Worm (Caenorhabditis elegans) whole organism, L4 larva: ENCODE measurements around the gene C07E3.10.
"Not testable (repeated sequence)": the region's sequence is repeated elsewhere in the genome, so short reads cannot be mapped to it uniquely, and the experiment has no call there.

Experiments used
- F26F4.8 ChIP-seq: fragments of 200-800 bp; sonication (Bioruptor generic); conservative IDR thresholded peaks from 2 replicates; pipeline ENCODE4 v1.3.6; 2022; ENCODE audit warnings: missing genetic modification characterization, missing compliant biosample characterization
- F44E2.7 ChIP-seq: fragments of 200-800 bp; sonication (Bioruptor generic); IDR thresholded peaks from 2 replicates; pipeline ENCODE4 v2.1.2; 2022; ENCODE audit warnings: missing genetic modification characterization, missing compliant biosample characterization
- F49E8.2 ChIP-seq: sonication (generic microtip); optimal IDR thresholded peaks from 2 replicates; lab custom pipeline; 2016; ENCODE audit warnings: missing compliant biosample characterization, mild to moderate bottlenecking, missing genetic modification characterization, borderline replicate concordance
- T20F7.1 ChIP-seq: fragments of 200-800 bp; sonication (Bioruptor generic); optimal IDR thresholded peaks from 2 replicates; lab custom pipeline; 2018; ENCODE audit warnings: mild to moderate bottlenecking, missing genetic modification characterization, missing compliant biosample characterization
- T26A8.4 ChIP-seq: fragments of 200-800 bp; sonication (Bioruptor generic); IDR thresholded peaks from 2 replicates; pipeline ENCODE4 v1.3.6; 2022; ENCODE audit warnings: missing genetic modification characterization, missing compliant biosample characterization
- Y105C5A.15 ChIP-seq: fragments of 200-800 bp; sonication (Bioruptor generic); IDR thresholded peaks from 2 replicates; pipeline ENCODE4 v1.3.6; 2022; ENCODE audit warnings: missing genetic modification characterization, missing compliant biosample characterization
- Y48G9A.11 ChIP-seq: fragments of 200-800 bp; sonication (Bioruptor generic); IDR thresholded peaks from 2 replicates; pipeline ENCODE4 v1.3.6; 2022; ENCODE audit warnings: missing genetic modification reagents, missing genetic modification characterization, missing compliant biosample characterization
- Y75B8A.6 ChIP-seq: fragments of 200-800 bp; sonication (Bioruptor generic); IDR thresholded peaks from 2 replicates; pipeline ENCODE4 v1.3.6; 2022; ENCODE audit warnings: missing genetic modification reagents, missing genetic modification characterization, missing compliant biosample characterization
- aha-1 ChIP-seq: fragments of 150-350 bp; peaks from one replicate; lab custom pipeline; 2014; ENCODE audit warnings: missing biosample characterization, missing genetic modification characterization
- ama-1 ChIP-seq: fragments of 150-350 bp; optimal IDR thresholded peaks from 2 replicates; lab custom pipeline; 2014; ENCODE audit warnings: inconsistent platforms, mixed read lengths
- ceh-20 ChIP-seq: fragments of 200-800 bp; sonication (Bioruptor generic); IDR thresholded peaks from 2 replicates; pipeline ENCODE4 v1.3.6; 2022; ENCODE audit warnings: missing genetic modification reagents, missing genetic modification characterization, missing compliant biosample characterization
- ceh-32 ChIP-seq: sonication (generic microtip); optimal IDR thresholded peaks from 2 replicates; lab custom pipeline; 2016; ENCODE audit warnings: mild to moderate bottlenecking, missing genetic modification characterization, missing compliant biosample characterization; ENCODE audit not compliant: poor library complexity
- ceh-62 ChIP-seq: sonication (generic microtip); optimal IDR thresholded peaks from 2 replicates; lab custom pipeline; 2017; ENCODE audit warnings: missing biosample characterization, missing genetic modification characterization
- ceh-82 ChIP-seq: sonication (generic microtip); optimal IDR thresholded peaks from 2 replicates; lab custom pipeline; 2017; ENCODE audit warnings: missing biosample characterization, missing genetic modification characterization
- daf-12 ChIP-seq: fragments of 150-350 bp; optimal IDR thresholded peaks from 2 replicates; lab custom pipeline; 2014; ENCODE audit warnings: missing biosample characterization, missing genetic modification reagents, missing genetic modification characterization
- daf-16 ChIP-seq, 3 experiments: sonication (generic microtip); optimal IDR thresholded peaks; 2 replicates each; lab custom pipeline; 2016 to 2017; ENCODE audit warnings: missing genetic modification characterization in 3 of 3, missing genetic modification reagents in 3 of 3, mild to moderate bottlenecking in 2 of 3, missing compliant biosample characterization in 2 of 3, missing biosample characterization in 1 of 3, moderate library complexity in 1 of 3
- dmd-6 ChIP-seq: fragments of 200-800 bp; sonication (Bioruptor generic); IDR thresholded peaks from 2 replicates; pipeline ENCODE4 v1.3.6; 2022; ENCODE audit warnings: missing genetic modification reagents, missing genetic modification characterization, missing compliant biosample characterization
- dpl-1 ChIP-seq: fragments of 150-350 bp; optimal IDR thresholded peaks from 2 replicates; lab custom pipeline; 2014; ENCODE audit warnings: missing biosample characterization, missing genetic modification reagents, missing genetic modification characterization
- egl-43 ChIP-seq: fragments of 200-800 bp; sonication (Bioruptor generic); IDR thresholded peaks from 2 replicates; pipeline ENCODE4 v1.3.6; 2022; ENCODE audit warnings: missing genetic modification reagents, missing genetic modification characterization, missing compliant biosample characterization
- fos-1 ChIP-seq: fragments of 150-350 bp; optimal IDR thresholded peaks from 2 replicates; lab custom pipeline; 2014; ENCODE audit warnings: missing biosample characterization, missing genetic modification characterization
- hlh-30 ChIP-seq: sonication (generic microtip); optimal IDR thresholded peaks from 2 replicates; lab custom pipeline; 2017; ENCODE audit warnings: antibody characterized with exemption, mild to moderate bottlenecking, missing genetic modification characterization, missing compliant biosample characterization; ENCODE audit not compliant: insufficient read depth
- hmg-1.1 ChIP-seq: fragments of 200-800 bp; sonication (Bioruptor generic); IDR thresholded peaks from 2 replicates; pipeline ENCODE4 v1.3.6; 2022; ENCODE audit warnings: missing genetic modification reagents, missing genetic modification characterization, missing compliant biosample characterization
- jun-1 ChIP-seq: fragments of 150-350 bp; optimal IDR thresholded peaks from 2 replicates; lab custom pipeline; 2014; ENCODE audit warnings: missing biosample characterization, missing genetic modification reagents, missing genetic modification characterization
- lim-7 ChIP-seq: fragments of 200-800 bp; sonication (Bioruptor generic); IDR thresholded peaks from 2 replicates; pipeline ENCODE4 v1.3.6; 2022; ENCODE audit warnings: missing genetic modification characterization, missing compliant biosample characterization
- lin-1 ChIP-seq: fragments of 200-800 bp; sonication (Bioruptor generic); IDR thresholded peaks from 2 replicates; pipeline ENCODE4 v1.3.6; 2022; ENCODE audit warnings: missing genetic modification reagents, missing genetic modification characterization, missing compliant biosample characterization
- lin-15B ChIP-seq: fragments of 150-350 bp; sonication (generic microtip); optimal IDR thresholded peaks from 3 replicates; lab custom pipeline; 2014; ENCODE audit warnings: missing biosample characterization, missing genetic modification characterization
- lin-29 ChIP-seq: fragments of 200-800 bp; sonication (Bioruptor generic); IDR thresholded peaks from 2 replicates; pipeline ENCODE4 v1.3.6; 2022; ENCODE audit warnings: missing genetic modification reagents, missing genetic modification characterization, missing compliant biosample characterization
- lin-38 ChIP-seq: fragments of 200-800 bp; sonication (Bioruptor generic); IDR thresholded peaks from 2 replicates; pipeline ENCODE4 v1.3.6; 2022; ENCODE audit warnings: missing genetic modification reagents, missing genetic modification characterization, missing compliant biosample characterization
- lsy-2 ChIP-seq, 2 experiments: fragments of 150-350 bp in 1 of 2; sonication (generic microtip) in 1 of 2; optimal IDR thresholded peaks; 2 replicates each; lab custom pipeline; 2014 to 2017; ENCODE audit warnings: missing biosample characterization in 2 of 2, missing genetic modification characterization in 2 of 2
- madf-5 ChIP-seq, 2 experiments: fragments of 200-800 bp; sonication (Bioruptor generic); IDR thresholded peaks; 2 replicates each; pipeline ENCODE4 v1.3.6; 2022; ENCODE audit warnings: missing compliant biosample characterization in 2 of 2, missing genetic modification characterization in 2 of 2
- mdl-1 ChIP-seq, 2 experiments: fragments of 150-350 bp in 1 of 2; sonication (generic microtip) in 1 of 2; optimal IDR thresholded peaks; 2 replicates each; lab custom pipeline; 2014 to 2017; ENCODE audit warnings: missing biosample characterization in 2 of 2, missing genetic modification characterization in 2 of 2
- mes-2 ChIP-seq: sonication (generic microtip); optimal IDR thresholded peaks from 2 replicates; lab custom pipeline; 2016; ENCODE audit warnings: missing genotype, mild to moderate bottlenecking, missing genetic modification characterization, missing compliant biosample characterization; ENCODE audit not compliant: poor library complexity, severe bottlenecking
- nhr-102 ChIP-seq: sonication (generic microtip); optimal IDR thresholded peaks from 2 replicates; lab custom pipeline; 2016; ENCODE audit warnings: mild to moderate bottlenecking, missing genetic modification characterization, moderate library complexity, missing compliant biosample characterization
- nhr-41 ChIP-seq: fragments of 200-800 bp; sonication (Bioruptor generic); IDR thresholded peaks from 2 replicates; pipeline ENCODE4 v1.3.6; 2022; ENCODE audit warnings: missing genetic modification reagents, missing genetic modification characterization, missing compliant biosample characterization
- nhr-77 ChIP-seq: fragments of 150-350 bp; optimal IDR thresholded peaks from 2 replicates; lab custom pipeline; 2014; ENCODE audit warnings: missing biosample characterization, missing genetic modification characterization
- pha-4 ChIP-seq, 2 experiments: fragments of 150-350 bp in 1 of 2; fragments of 200-800 bp in 1 of 2; sonication (Bioruptor generic) in 1 of 2; IDR thresholded peaks in 1 of 2; optimal IDR thresholded peaks in 1 of 2; 2 replicates each; pipeline versions ENCODE4 v1.3.6 to Lab custom; 2014 to 2022; ENCODE audit warnings: missing genetic modification characterization in 2 of 2, missing genetic modification reagents in 2 of 2, missing biosample characterization in 1 of 2, missing compliant biosample characterization in 1 of 2
- php-3 ChIP-seq: fragments of 200-800 bp; sonication (Bioruptor generic); IDR thresholded peaks from 2 replicates; pipeline ENCODE4 v1.3.6; 2022; ENCODE audit warnings: missing genetic modification reagents, missing genetic modification characterization, missing compliant biosample characterization
- rbr-2 ChIP-seq: sonication (generic microtip); optimal IDR thresholded peaks from 2 replicates; lab custom pipeline; 2016; ENCODE audit warnings: missing genotype, missing genetic modification characterization, missing compliant biosample characterization
- saeg-2 ChIP-seq: fragments of 200-800 bp; sonication (Bioruptor generic); IDR thresholded peaks from 2 replicates; pipeline ENCODE4 v1.3.6; 2022; ENCODE audit warnings: missing genetic modification reagents, missing genetic modification characterization, missing compliant biosample characterization
- set-16 ChIP-seq: fragments of 200-800 bp; sonication (Bioruptor generic); IDR thresholded peaks from 2 replicates; pipeline ENCODE4 v1.3.6; 2022; ENCODE audit warnings: missing genetic modification reagents, missing genetic modification characterization, missing compliant biosample characterization
- snpc-1.2 ChIP-seq: fragments of 200-800 bp; sonication (Bioruptor generic); IDR thresholded peaks from 2 replicates; pipeline ENCODE4 v1.3.6; 2022; ENCODE audit warnings: missing genetic modification reagents, missing genetic modification characterization, missing compliant biosample characterization
- spr-1 ChIP-seq: sonication (generic microtip); optimal IDR thresholded peaks from 2 replicates; lab custom pipeline; 2016; ENCODE audit warnings: mild to moderate bottlenecking, missing genetic modification characterization, missing compliant biosample characterization
- unc-130 ChIP-seq: sonication (generic microtip); optimal IDR thresholded peaks from 2 replicates; lab custom pipeline; 2016; ENCODE audit warnings: missing genetic modification reagents, missing genetic modification characterization, missing compliant biosample characterization
- vab-7 ChIP-seq: fragments of 200-800 bp; sonication (Bioruptor generic); IDR thresholded peaks from 2 replicates; pipeline ENCODE4 v1.3.6; 2022; ENCODE audit warnings: missing genetic modification reagents, missing genetic modification characterization, missing compliant biosample characterization
- zfp-3 ChIP-seq: fragments of 200-800 bp; sonication (Bioruptor generic); conservative IDR thresholded peaks from 2 replicates; pipeline ENCODE4 v1.3.6; 2022; ENCODE audit warnings: missing genetic modification reagents, missing genetic modification characterization, missing compliant biosample characterization

Gene C07E3.10

DNA sequence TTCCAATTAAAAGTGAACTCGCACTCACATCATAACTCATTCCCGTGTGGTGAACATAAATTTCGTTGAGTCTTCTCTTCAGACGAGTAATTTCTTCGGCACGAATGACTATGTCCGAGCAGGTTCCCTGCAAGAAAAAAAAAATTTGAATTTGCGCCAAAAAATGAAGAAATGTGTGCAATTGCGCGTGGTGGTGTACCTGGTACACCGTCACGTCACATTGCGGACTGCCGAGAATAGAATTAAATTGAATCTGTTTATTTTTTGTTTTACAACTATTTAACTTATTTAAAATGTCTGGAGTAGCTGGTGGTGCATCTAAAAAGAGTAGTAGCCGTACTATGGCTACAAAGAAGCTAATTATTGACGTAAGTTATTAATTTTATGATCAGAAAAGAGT is 45.2 kb upstream of the C07E3.10 start, which contains the start of gene mdt-22 (continued):
- no peak for TF ChIP-seq nhr-77 (tag; lab: Kevin White, UChicago)
- TF ChIP-seq zfp-3 (GFP tag; lab: Robert Waterston, UW), result 0 out of 2 replicates have a peak, but pooled peaks have one; percentile 56
- no peak for TF ChIP-seq mdl-1 (tag; optimal IDR thresholded peaks at IDR 0.05; lab: Kevin White, UChicago)
- TF ChIP-seq jun-1 (tag; lab: Kevin White, UChicago), result peak; percentile 1
- no peak for TF ChIP-seq ceh-62 (tag; lab: Kevin White, UChicago)
- TF ChIP-seq F49E8.2 (tag; lab: Kevin White, UChicago), result peak; percentile 4
- TF ChIP-seq mes-2 (tag; lab: Kevin White, UChicago), result peak; percentile 87
- no peak for TF ChIP-seq Y75B8A.6 (GFP tag; lab: Robert Waterston, UW)
- TF ChIP-seq, all 104 proteins: peak for 45

DNA sequence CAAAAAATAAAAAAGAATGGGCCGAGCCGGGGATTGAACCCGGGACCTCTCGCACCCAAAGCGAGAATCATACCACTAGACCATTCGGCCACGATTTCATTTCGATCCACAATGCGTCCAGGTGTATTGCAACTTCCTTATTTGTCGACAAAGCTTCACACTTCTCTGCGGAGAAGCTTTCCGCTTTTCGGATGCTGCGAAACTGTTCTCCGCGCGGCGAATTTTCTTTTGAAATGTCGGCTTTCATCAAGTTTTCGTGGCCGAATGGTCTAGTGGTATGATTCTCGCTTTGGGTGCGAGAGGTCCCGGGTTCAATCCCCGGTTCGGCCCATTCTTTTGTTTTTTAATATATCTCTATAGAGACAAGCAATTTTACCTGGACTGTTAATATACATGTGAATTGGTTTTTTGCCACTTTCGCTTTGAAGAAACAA is 44.0 kb upstream of the C07E3.10 start:
- TF ChIP-seq aha-1 (tag; lab: Kevin White, UChicago) (peak; percentile 92), set-16 (GFP tag; lab: Robert Waterston, UW) (peak; percentile 58; the same call in 1 of the 2 replicates), Y48G9A.11 (0 out of 2 replicates have a peak, but pooled peaks have one; percentile 28), egl-43 (GFP tag; lab: Robert Waterston, UW) (peak; percentile 78), madf-5 (GFP tag; IDR thresholded peaks at IDR 0.05; lab: Robert Waterston, UW) (0 out of 4 replicates have a peak, but pooled peaks of 1 of the 2 experiments have one; percentile 17), Y105C5A.15 (GFP tag; lab: Robert Waterston, UW) (0 out of 2 replicates have a peak, but pooled peaks have one; percentile 2), mes-2 (tag; lab: Kevin White, UChicago) (peak; percentile 17), pha-4 (GFP tag; IDR thresholded peaks at IDR 0.05; lab: Robert Waterston, UW) (peak; percentile 72), hmg-1.1 (GFP tag; lab: Robert Waterston, UW) (peak; percentile 49; the same call in 1 of the 2 replicates), lim-7 (0 out of 2 replicates have a peak, but pooled peaks have one; percentile 49), F26F4.8 (peak; percentile 67; the same call in 1 of the 2 replicates), nhr-102 (tag; lab: Kevin White, UChicago) (peak; percentile 26), lin-1 (GFP tag; lab: Robert Waterston, UW) (0 out of 2 replicates have a peak, but pooled peaks have one; percentile 18), unc-130 (GFP tag; lab: Kevin White, UChicago) (peak; percentile 16), T26A8.4 (GFP tag; lab: Robert Waterston, UW) (peak; percentile 73), snpc-1.2 (GFP tag; lab: Robert Waterston, UW) (0 out of 2 replicates have a peak, but pooled peaks have one; percentile 68), rbr-2 (tag; lab: Kevin White, UChicago) (peak; percentile 37), dmd-6 (peak; percentile 30), daf-16 (tag; optimal IDR thresholded peaks at IDR 0.05; lab: Kevin White, UChicago) (peak; percentile 43), spr-1 (peak; percentile 48), php-3 (GFP tag; lab: Robert Waterston, UW) (0 out of 2 replicates have a peak, but pooled peaks have one; percentile 32), lin-38 (GFP tag; lab: Robert Waterston, UW) (peak; percentile 74), vab-7 (GFP tag; lab: Robert Waterston, UW) (peak; percentile 21; the same call in 1 of the 2 replicates)
- not testable (repeated sequence) for TF ChIP-seq pha-4 (tag; optimal IDR thresholded peaks at IDR 0.05; lab: Kevin White, UChicago); daf-16 (GFP tag; optimal IDR thresholded peaks at IDR 0.05; lab: Kevin White, UChicago)

DNA sequence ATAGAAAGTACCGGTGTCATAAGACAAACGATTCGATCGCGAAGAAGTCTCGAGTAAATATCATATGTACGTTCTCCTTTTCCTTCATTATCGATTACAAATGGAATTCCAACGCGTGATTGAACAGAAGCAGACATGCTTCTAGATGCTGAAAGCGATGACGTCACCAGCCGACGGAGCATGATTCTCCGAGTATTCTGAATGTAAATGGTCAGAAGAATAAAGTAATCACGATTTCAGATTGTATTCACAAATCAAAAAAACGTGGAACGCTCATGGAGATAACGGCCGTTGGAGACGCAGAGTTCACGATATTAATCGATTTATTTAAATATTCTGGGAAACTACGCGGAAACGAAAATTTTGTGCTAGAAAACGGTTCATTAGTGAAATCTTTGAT is 43.5 kb upstream of the C07E3.10 start, which contains the start of gene clpp-1:
Gene clpp-1, minus strand, starts transcription at position 197 of the 400 bp plus-strand sequence.
- TF ChIP-seq daf-16 (GFP tag; optimal IDR thresholded peaks at IDR 0.05; lab: Kevin White, UChicago), result no peak
- TF ChIP-seq daf-16 (tag; optimal IDR thresholded peaks at IDR 0.05; lab: Kevin White, UChicago), result no peak
- TF ChIP-seq nhr-41 (GFP tag; lab: Robert Waterston, UW), result no peak
- no peak for TF ChIP-seq jun-1 (tag; lab: Kevin White, UChicago)
- TF ChIP-seq F44E2.7 (GFP tag; lab: Robert Waterston, UW), result no peak
- TF ChIP-seq ama-1 (lab: Kevin White, UChicago), result peak; percentile 82
- TF ChIP-seq saeg-2 (GFP tag; lab: Robert Waterston, UW), result 0 out of 2 replicates have a peak, but pooled peaks have one; percentile 47
- TF ChIP-seq lin-15B, result no peak
- TF ChIP-seq ceh-82 (tag; lab: Kevin White, UChicago), result no peak
- TF ChIP-seq lsy-2 (tag; optimal IDR thresholded peaks at IDR 0.05; lab: Kevin White, UChicago), result peak in 1 of 2 experiments; percentile 31
- no peak for TF ChIP-seq lin-29 (GFP tag; lab: Robert Waterston, UW)
- TF ChIP-seq dpl-1 (GFP tag; lab: Kevin White, UChicago), result peak; percentile 17
- no peak for TF ChIP-seq daf-12 (tag; lab: Kevin White, UChicago)
- TF ChIP-seq hlh-30, result peak; percentile 29
- TF ChIP-seq ceh-20 (GFP tag; lab: Robert Waterston, UW), result no peak
- no peak for TF ChIP-seq ceh-62 (tag; lab: Kevin White, UChicago)
- TF ChIP-seq ceh-32 (tag; lab: Kevin White, UChicago), result no peak
- peak; percentile 19 for TF ChIP-seq T20F7.1
- TF ChIP-seq fos-1 (tag; lab: Kevin White, UChicago), result no peak
